Worm (Caenorhabditis elegans) whole organism, midembryonic: ENCODE data around the gene cyp-35D1.

Experiments
- T22C8.4 ChIP-seq: fragments of 200-800 bp; sonication (Bioruptor generic); IDR thresholded peaks from 2 replicates; pipeline ENCODE4 v1.3.6; 2022; ENCODE audit warnings: missing genetic modification characterization, missing compliant biosample characterization
- cog-1 ChIP-seq: sonication (generic microtip); optimal IDR thresholded peaks from 2 replicates; lab custom pipeline; 2016; ENCODE audit warnings: missing genetic modification characterization, missing compliant biosample characterization
- ref-1 ChIP-seq: fragments of 200-800 bp; sonication (Bioruptor generic); conservative IDR thresholded peaks from 2 replicates; pipeline ENCODE4 v1.3.6; 2022; ENCODE audit warnings: missing genetic modification reagents, missing genetic modification characterization, missing compliant biosample characterization
- tab-1 ChIP-seq: fragments of 200-800 bp; sonication (Bioruptor generic); IDR thresholded peaks from 2 replicates; pipeline ENCODE4 v1.3.6; 2022; ENCODE audit warnings: missing genetic modification characterization, missing compliant biosample characterization
- ztf-29 ChIP-seq: fragments of 200-800 bp; sonication (Bioruptor generic); IDR thresholded peaks from 2 replicates; pipeline ENCODE4 v1.3.6; 2022; ENCODE audit warnings: missing genetic modification reagents, missing genetic modification characterization, missing compliant biosample characterization

- TF ChIP-seq tab-1 (GFP tag; lab: Robert Waterston, UW), result no peak
- TF ChIP-seq ref-1, result no peak
- no peak for TF ChIP-seq cog-1 (tag; lab: Kevin White, UChicago)
- no peak for TF ChIP-seq T22C8.4 (GFP tag; lab: Robert Waterston, UW)
- no peak for TF ChIP-seq ztf-29 (GFP tag; lab: Robert Waterston, UW)
These were observed 46.3 kb downstream of the cyp-35D1 start, which contains the start of gene str-25 for ce11 chrV:16115381-16115780.
